Worm (Caenorhabditis elegans) whole organism, early embryonic: ENCODE results near the gene T21B4.3.

Experiments
- B0310.2 ChIP-seq: sonication (generic microtip); optimal IDR thresholded peaks from 2 replicates; lab custom pipeline; 2016; ENCODE audit warnings: mild to moderate bottlenecking, missing genetic modification characterization, missing compliant biosample characterization
- F13C5.2 ChIP-seq: sonication (generic microtip); optimal IDR thresholded peaks from 2 replicates; lab custom pipeline; 2017; ENCODE audit warnings: mild to moderate bottlenecking, missing genetic modification characterization, inconsistent platforms, missing compliant biosample characterization
- aly-1 ChIP-seq: sonication (generic microtip); optimal IDR thresholded peaks from 2 replicates; lab custom pipeline; 2016; ENCODE audit warnings: missing genetic modification characterization, missing compliant biosample characterization
- ama-1 ChIP-seq: fragments of 150-350 bp; optimal IDR thresholded peaks from 2 replicates; lab custom pipeline; 2014
- ceh-13 ChIP-seq: fragments of 200-800 bp; sonication (Bioruptor generic); optimal IDR thresholded peaks from 2 replicates; lab custom pipeline; 2018; ENCODE audit warnings: mild to moderate bottlenecking, missing genetic modification characterization, missing compliant biosample characterization
- ceh-36 ChIP-seq: sonication (generic microtip); optimal IDR thresholded peaks from 2 replicates; lab custom pipeline; 2016; ENCODE audit warnings: missing genetic modification characterization, inconsistent platforms, missing compliant biosample characterization
- ets-7 ChIP-seq: sonication (generic microtip); optimal IDR thresholded peaks from 2 replicates; lab custom pipeline; 2016; ENCODE audit warnings: missing genotype, missing genetic modification characterization, missing compliant biosample characterization
- flt-1 ChIP-seq: fragments of 200-800 bp; sonication (Bioruptor generic); IDR thresholded peaks from 2 replicates; pipeline ENCODE4 v1.3.6; 2022; ENCODE audit warnings: missing genetic modification characterization, missing compliant biosample characterization
- hmbx-1 ChIP-seq: sonication (generic microtip); optimal IDR thresholded peaks from 2 replicates; lab custom pipeline; 2016; ENCODE audit warnings: mild to moderate bottlenecking, missing genetic modification characterization, missing compliant biosample characterization
- hmg-4 ChIP-seq: fragments of 200-800 bp; sonication (Bioruptor generic); optimal IDR thresholded peaks from 2 replicates; lab custom pipeline; 2018; ENCODE audit warnings: mild to moderate bottlenecking, missing genetic modification characterization, missing compliant biosample characterization
- hnd-1 ChIP-seq: sonication (generic microtip); optimal IDR thresholded peaks from 2 replicates; lab custom pipeline; 2016; ENCODE audit warnings: missing genetic modification characterization, missing compliant biosample characterization
- pes-1 ChIP-seq: fragments of 200-800 bp; sonication (Bioruptor generic); IDR thresholded peaks from 2 replicates; pipeline ENCODE4 v1.3.6; 2022; ENCODE audit warnings: missing genetic modification reagents, missing genetic modification characterization, missing compliant biosample characterization
- scrt-1 ChIP-seq: fragments of 200-800 bp; sonication (Bioruptor generic); IDR thresholded peaks from 2 replicates; pipeline ENCODE4 v1.3.6; 2022; ENCODE audit warnings: missing genetic modification characterization, missing compliant biosample characterization
- sea-1 ChIP-seq: fragments of 200-800 bp; sonication (Bioruptor generic); conservative IDR thresholded peaks from 2 replicates; pipeline ENCODE4 v1.3.6; 2022; ENCODE audit warnings: missing genetic modification characterization, missing compliant biosample characterization
- tbx-11 ChIP-seq: fragments of 200-800 bp; sonication (Bioruptor generic); IDR thresholded peaks from 2 replicates; pipeline ENCODE4 v1.3.6; 2022; ENCODE audit warnings: missing genetic modification characterization, missing compliant biosample characterization
- tbx-37 ChIP-seq: fragments of 200-800 bp; sonication (Bioruptor generic); conservative IDR thresholded peaks from 2 replicates; pipeline ENCODE4 v1.3.6; 2022; ENCODE audit warnings: missing genetic modification reagents, missing genetic modification characterization, missing compliant biosample characterization
- tra-4 ChIP-seq: sonication (generic microtip); optimal IDR thresholded peaks from 2 replicates; lab custom pipeline; 2017; ENCODE audit warnings: missing genetic modification characterization, missing compliant biosample characterization

Gene T21B4.3

DNA sequence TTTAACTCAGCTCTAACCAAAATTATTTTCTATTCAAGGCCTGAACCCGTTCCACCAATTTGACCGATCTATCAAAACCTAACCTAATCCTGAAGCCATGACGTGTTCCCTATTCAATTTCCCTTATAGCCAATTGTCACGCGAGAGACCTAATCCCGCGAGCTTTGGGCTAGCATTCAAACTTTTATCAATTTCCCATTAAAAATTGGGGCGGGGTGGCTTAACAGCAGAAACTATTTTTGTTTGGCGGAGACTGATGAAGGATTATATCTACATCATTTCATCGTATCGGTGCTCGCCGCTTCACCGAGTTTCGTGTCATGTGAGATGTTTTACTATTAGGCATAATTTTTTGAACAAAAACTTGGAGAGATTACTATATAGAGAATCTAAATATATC, 8.1 kb downstream of the T21B4.3 start:
- TF ChIP-seq flt-1 (GFP tag; lab: Robert Waterston, UW) = no peak
- TF ChIP-seq hnd-1 (tag; lab: Kevin White, UChicago) = no peak
- no peak for TF ChIP-seq ceh-13 (GFP tag; lab: Kevin White, UChicago)
- TF ChIP-seq sea-1 (GFP tag; lab: Robert Waterston, UW) = no peak

DNA sequence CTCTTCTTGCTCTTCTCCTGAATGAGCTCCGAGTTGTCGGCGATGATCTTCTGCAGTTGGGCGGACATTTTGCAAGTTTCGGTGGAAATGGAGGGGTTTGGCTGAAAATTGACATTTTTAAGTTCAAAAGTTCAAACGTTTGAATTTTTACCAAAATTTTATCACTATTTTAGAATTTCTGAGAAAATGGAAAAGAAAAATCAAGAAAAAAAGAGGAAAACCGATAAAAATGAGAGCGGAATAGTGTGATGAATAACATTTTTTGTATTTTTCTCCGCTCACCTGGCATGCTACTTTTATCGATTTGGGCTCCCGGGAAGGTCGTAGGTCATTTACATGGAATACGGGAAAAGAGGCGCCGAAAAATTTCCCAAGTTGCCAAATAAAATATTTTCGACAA, 11.8 kb downstream of the T21B4.3 start, which contains the start of gene F15A4.10:
Gene F15A4.10 (minus strand): TSS at position 101 of the 400 bp plus-strand sequence.
- no peak for TF ChIP-seq pes-1 (GFP tag; lab: Robert Waterston, UW)
- TF ChIP-seq scrt-1 (GFP tag; lab: Robert Waterston, UW) = no peak
- TF ChIP-seq tbx-11 (GFP tag; lab: Robert Waterston, UW) = no peak
- TF ChIP-seq tbx-37 (GFP tag; lab: Robert Waterston, UW) = no peak
- no peak for TF ChIP-seq ceh-36

DNA sequence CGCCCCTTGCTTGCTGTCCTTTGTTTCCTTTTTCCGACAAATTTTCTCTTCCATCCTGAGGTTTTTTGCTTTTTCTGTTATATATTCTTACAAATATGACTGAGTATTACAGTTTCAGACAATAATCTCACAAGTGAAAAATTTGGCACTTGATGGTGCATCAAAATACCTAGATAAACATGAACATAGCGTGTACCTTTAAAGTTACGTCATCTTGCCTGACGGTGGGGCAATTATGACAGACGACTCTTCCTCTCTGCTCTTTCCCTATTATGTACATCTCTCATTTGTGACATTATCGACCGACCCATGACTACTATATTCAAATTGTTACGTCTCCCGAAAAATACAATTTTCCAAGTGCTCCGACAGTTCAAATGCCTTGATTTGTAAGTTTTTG, 14.3 kb downstream of the T21B4.3 start, which contains the start of gene fbxb-102:
Gene fbxb-102 (plus strand): TSS at position 301 of the 400 bp plus-strand sequence.
- TF ChIP-seq aly-1 (tag; lab: Kevin White, UChicago) (no peak), hmbx-1 (tag; lab: Kevin White, UChicago) (no peak), ceh-13 (GFP tag; lab: Kevin White, UChicago) (no peak), tbx-37 (GFP tag; lab: Robert Waterston, UW) (no peak), F13C5.2 (tag; lab: Kevin White, UChicago) (no peak), ceh-36 (no peak), hmg-4 (GFP tag; lab: Kevin White, UChicago) (no peak), hnd-1 (tag; lab: Kevin White, UChicago) (no peak), B0310.2 (no peak), tbx-11 (GFP tag; lab: Robert Waterston, UW) (no peak), pes-1 (GFP tag; lab: Robert Waterston, UW) (no peak), ets-7 (tag; lab: Kevin White, UChicago) (no peak)

DNA sequence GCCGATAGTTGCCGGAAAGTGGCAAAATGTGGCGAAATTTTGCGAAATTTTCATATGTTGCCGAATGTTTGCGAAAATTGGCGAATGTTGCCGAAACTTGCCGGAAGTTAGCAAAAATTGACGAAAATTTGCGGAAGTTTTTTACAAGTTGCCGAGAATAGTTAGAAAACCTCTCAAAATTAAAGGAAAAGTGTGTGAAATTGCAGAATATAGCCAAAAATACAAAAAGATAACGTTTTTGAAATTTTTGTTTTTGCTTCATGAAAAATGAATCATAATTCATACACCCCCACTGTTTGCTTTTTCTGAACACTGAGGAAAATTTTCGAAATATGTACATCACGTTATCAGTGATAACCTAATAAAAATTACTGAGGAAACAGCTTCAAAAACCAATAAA, 15.2 kb downstream of the T21B4.3 start:
- no peak for TF ChIP-seq scrt-1 (GFP tag; lab: Robert Waterston, UW)
- no peak for TF ChIP-seq ets-7 (tag; lab: Kevin White, UChicago)
- no peak for TF ChIP-seq tbx-37 (GFP tag; lab: Robert Waterston, UW)
- TF ChIP-seq sea-1 (GFP tag; lab: Robert Waterston, UW) = no peak
- TF ChIP-seq aly-1 (tag; lab: Kevin White, UChicago) = no peak
- no peak for TF ChIP-seq tra-4 (tag; lab: Kevin White, UChicago)
- TF ChIP-seq ceh-36 = no peak
- no peak for TF ChIP-seq ceh-13 (GFP tag; lab: Kevin White, UChicago)
- TF ChIP-seq B0310.2 = no peak
- TF ChIP-seq hmbx-1 (tag; lab: Kevin White, UChicago) = no peak
- no peak for TF ChIP-seq tbx-11 (GFP tag; lab: Robert Waterston, UW)
- TF ChIP-seq F13C5.2 (tag; lab: Kevin White, UChicago) = no peak
- TF ChIP-seq ama-1 (lab: Kevin White, UChicago) = no peak
- TF ChIP-seq flt-1 (GFP tag; lab: Robert Waterston, UW) = no peak
- no peak for TF ChIP-seq hmg-4 (GFP tag; lab: Kevin White, UChicago)
- TF ChIP-seq pes-1 (GFP tag; lab: Robert Waterston, UW) = no peak
- TF ChIP-seq hnd-1 (tag; lab: Kevin White, UChicago) = no peak

DNA sequence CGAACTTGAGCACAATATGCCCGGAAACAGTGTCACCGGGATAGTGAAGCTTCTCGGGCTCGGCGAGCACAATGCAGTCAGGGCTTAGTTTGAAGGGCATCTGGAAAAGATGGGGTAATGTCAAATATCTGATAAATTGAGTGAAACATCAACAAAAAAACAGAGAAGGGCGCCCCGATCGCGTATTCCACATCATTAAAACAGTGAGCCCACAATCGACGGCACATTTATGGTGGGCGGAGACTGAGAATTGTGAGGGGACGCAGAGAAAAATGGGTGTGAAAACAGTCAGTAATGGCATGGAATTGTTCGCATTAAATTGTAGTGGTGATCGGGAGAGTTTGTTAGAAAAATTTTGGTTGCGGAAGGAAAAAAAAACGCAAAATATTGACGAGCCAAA, 16.1 kb downstream of the T21B4.3 start, which contains the start of gene arrd-9:
Gene arrd-9 (minus strand): TSS at position 101 of the 400 bp plus-strand sequence.
- TF ChIP-seq ceh-36 = no peak
- TF ChIP-seq flt-1 (GFP tag; lab: Robert Waterston, UW) = no peak
- no peak for TF ChIP-seq ets-7 (tag; lab: Kevin White, UChicago)
- no peak for TF ChIP-seq sea-1 (GFP tag; lab: Robert Waterston, UW)
- no peak for TF ChIP-seq hmbx-1 (tag; lab: Kevin White, UChicago)
- no peak for TF ChIP-seq B0310.2
- no peak for TF ChIP-seq F13C5.2 (tag; lab: Kevin White, UChicago)
- no peak for TF ChIP-seq tbx-37 (GFP tag; lab: Robert Waterston, UW)
- TF ChIP-seq pes-1 (GFP tag; lab: Robert Waterston, UW) = no peak
- no peak for TF ChIP-seq hmg-4 (GFP tag; lab: Kevin White, UChicago)
- no peak for TF ChIP-seq ceh-13 (GFP tag; lab: Kevin White, UChicago)
- TF ChIP-seq scrt-1 (GFP tag; lab: Robert Waterston, UW) = no peak

DNA sequence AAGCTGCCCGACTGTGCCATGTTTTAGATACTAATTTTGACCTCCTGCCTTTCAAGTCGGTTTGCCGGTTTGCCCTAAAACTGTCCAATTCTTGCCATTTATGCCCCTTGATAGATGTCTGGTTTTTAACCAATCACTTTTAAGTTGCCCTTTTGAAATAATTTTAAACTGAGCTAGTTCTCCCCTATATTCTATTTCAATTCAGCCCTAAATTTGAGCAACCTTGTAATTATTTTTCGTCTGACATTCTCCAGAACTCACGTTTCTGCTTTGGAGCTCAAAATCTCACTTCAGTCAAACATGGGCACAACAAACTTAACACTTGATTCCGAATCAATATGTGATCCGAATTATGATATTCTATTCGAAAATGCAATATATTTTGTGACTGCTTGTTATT, 23.5 kb downstream of the T21B4.3 start, which contains the start of gene srg-17:
Gene srg-17 (plus strand): TSS at position 301 of the 400 bp plus-strand sequence.
- TF ChIP-seq hmg-4 (GFP tag; lab: Kevin White, UChicago) = no peak
- no peak for TF ChIP-seq B0310.2
- TF ChIP-seq ceh-36 = no peak
- TF ChIP-seq F13C5.2 (tag; lab: Kevin White, UChicago) = no peak

DNA sequence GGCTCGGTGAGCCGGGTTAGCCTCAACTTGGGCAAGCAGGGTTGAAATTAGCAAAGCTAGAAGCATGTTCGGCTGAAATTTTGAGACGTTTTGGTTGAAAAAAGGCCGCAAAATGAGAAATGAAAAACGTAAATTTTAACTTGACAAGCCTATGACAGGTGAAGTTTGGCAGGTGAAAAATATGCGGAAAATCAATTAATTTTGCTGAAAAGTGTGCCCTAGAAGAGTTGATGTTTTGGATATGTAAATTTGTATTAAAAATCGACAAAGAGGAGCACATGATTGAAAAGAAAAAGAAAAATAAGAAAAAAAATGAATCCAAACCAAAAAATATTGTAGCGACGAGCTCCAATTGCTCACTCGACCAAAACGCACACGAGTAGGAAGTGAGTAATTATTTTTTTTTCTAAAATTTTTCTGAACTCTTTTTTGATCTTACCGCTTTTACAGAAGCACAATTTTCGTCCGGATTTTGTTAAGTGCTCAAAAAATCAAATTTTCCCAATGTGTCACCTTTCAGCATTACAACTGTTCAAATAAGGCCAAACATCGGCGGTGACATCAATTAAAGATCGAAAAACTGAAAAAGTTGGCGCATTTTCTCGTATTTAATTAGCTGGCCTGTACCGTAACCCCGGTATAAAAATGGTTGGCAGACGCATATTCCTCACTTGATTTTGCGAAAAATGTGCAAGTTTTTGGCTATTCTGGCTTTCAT, 25.6 kb downstream of the T21B4.3 start, which contains the start of the genes F15A4.5 and phat-8:
Gene F15A4.5 (minus strand): TSS at position 101 of the 718 bp plus-strand sequence.
Gene phat-8 (plus strand): TSS at position 668 of the 718 bp plus-strand sequence.
- no peak for TF ChIP-seq pes-1 (GFP tag; lab: Robert Waterston, UW)
- no peak for TF ChIP-seq F13C5.2 (tag; lab: Kevin White, UChicago)
- TF ChIP-seq tbx-11 (GFP tag; lab: Robert Waterston, UW) = no peak
- no peak for TF ChIP-seq B0310.2
- no peak for TF ChIP-seq sea-1 (GFP tag; lab: Robert Waterston, UW)
- TF ChIP-seq hnd-1 (tag; lab: Kevin White, UChicago) = no peak
